Worm (Caenorhabditis elegans) whole organism, early embryonic: ENCODE measurements around the gene C53A5.17.

Source experiments
- ama-1 ChIP-seq: fragments of 150-350 bp; optimal IDR thresholded peaks from 2 replicates; lab custom pipeline; 2014
- ceh-13 ChIP-seq: fragments of 200-800 bp; sonication (Bioruptor generic); optimal IDR thresholded peaks from 2 replicates; lab custom pipeline; 2018; ENCODE audit warnings: mild to moderate bottlenecking, missing genetic modification characterization, missing compliant biosample characterization
- ets-7 ChIP-seq: sonication (generic microtip); optimal IDR thresholded peaks from 2 replicates; lab custom pipeline; 2016; ENCODE audit warnings: missing genotype, missing genetic modification characterization, missing compliant biosample characterization
- hmbx-1 ChIP-seq: sonication (generic microtip); optimal IDR thresholded peaks from 2 replicates; lab custom pipeline; 2016; ENCODE audit warnings: mild to moderate bottlenecking, missing genetic modification characterization, missing compliant biosample characterization
- hnd-1 ChIP-seq: sonication (generic microtip); optimal IDR thresholded peaks from 2 replicates; lab custom pipeline; 2016; ENCODE audit warnings: missing genetic modification characterization, missing compliant biosample characterization
- scrt-1 ChIP-seq: fragments of 200-800 bp; sonication (Bioruptor generic); IDR thresholded peaks from 2 replicates; pipeline ENCODE4 v1.3.6; 2022; ENCODE audit warnings: missing genetic modification characterization, missing compliant biosample characterization
- sea-1 ChIP-seq: fragments of 200-800 bp; sonication (Bioruptor generic); conservative IDR thresholded peaks from 2 replicates; pipeline ENCODE4 v1.3.6; 2022; ENCODE audit warnings: missing genetic modification characterization, missing compliant biosample characterization
- tbx-37 ChIP-seq: fragments of 200-800 bp; sonication (Bioruptor generic); conservative IDR thresholded peaks from 2 replicates; pipeline ENCODE4 v1.3.6; 2022; ENCODE audit warnings: missing genetic modification reagents, missing genetic modification characterization, missing compliant biosample characterization
- tra-4 ChIP-seq: sonication (generic microtip); optimal IDR thresholded peaks from 2 replicates; lab custom pipeline; 2017; ENCODE audit warnings: missing genetic modification characterization, missing compliant biosample characterization

DNA sequence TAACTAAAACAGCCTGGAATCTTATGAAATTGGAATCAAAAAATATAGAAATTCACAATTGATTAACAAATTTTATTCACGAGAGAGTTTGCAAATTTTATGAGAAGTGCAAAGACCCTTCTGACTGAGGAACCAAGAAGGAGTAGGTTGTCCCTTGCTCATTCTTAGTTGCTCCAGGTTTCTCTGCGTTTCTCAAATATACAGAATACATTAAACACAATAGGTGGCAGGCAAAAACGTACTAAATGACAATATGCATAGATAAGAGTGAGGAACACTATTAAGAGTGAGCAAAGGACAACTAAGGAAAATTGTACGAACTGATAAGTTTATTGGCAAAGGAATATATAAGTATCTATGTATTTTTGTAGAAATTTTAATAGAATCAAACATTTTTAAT, 37.9 kb upstream of the C53A5.17 start, which contains the start of gene C53A5.9:
- TF ChIP-seq ama-1 (lab: Kevin White, UChicago) (no peak), hnd-1 (tag; lab: Kevin White, UChicago) (no peak), ceh-13 (GFP tag; lab: Kevin White, UChicago) (no peak), tra-4 (tag; lab: Kevin White, UChicago) (no peak), sea-1 (GFP tag; lab: Robert Waterston, UW) (no peak), hmbx-1 (tag; lab: Kevin White, UChicago) (no peak), tbx-37 (no peak), ets-7 (tag; lab: Kevin White, UChicago) (no peak), scrt-1 (no peak)
